Worm (Caenorhabditis elegans): ENCODE measurements around the gene C17C3.15.
"Not testable (repeated sequence)": the region's sequence is repeated elsewhere in the genome, so short reads cannot be mapped to it uniquely, and the experiment has no call there.

Gene C17C3.15

ce11 chrII:5527841-5528240 is 42.6 kb upstream of the C17C3.15 start, which contains the start of gene ZK177.1:
ZK177.1 (plus strand) TSS chrII:5528141.
- no peak for TF ChIP-seq pax-3 (tag; optimal IDR thresholded peaks at IDR 0.05)
- TF ChIP-seq lin-35 (GFP tag; optimal IDR thresholded peaks at IDR 0.05) = no peak
- no peak for TF ChIP-seq ets-5 (GFP tag; IDR thresholded peaks at IDR 0.05)
- TF ChIP-seq mep-1 (tag; optimal IDR thresholded peaks at IDR 0.05) = no peak
- no peak for TF ChIP-seq grh-1 (GFP tag; IDR thresholded peaks at IDR 0.05)

ce11 chrII:5531855-5532328 is 38.6 kb upstream of the C17C3.15 start, which contains the start of gene C17C3.9:
C17C3.9 (minus strand) TSS chrII:5532278.
- TF ChIP-seq ceh-63 (GFP tag; optimal IDR thresholded peaks at IDR 0.05) (no peak), egl-27 (tag; optimal IDR thresholded peaks at IDR 0.05) (no peak), zag-1 (tag; optimal IDR thresholded peaks at IDR 0.05) (no peak), nhr-71 (tag; optimal IDR thresholded peaks at IDR 0.05) (no peak), rnt-1 (tag; optimal IDR thresholded peaks at IDR 0.05) (no peak), pax-3 (tag; optimal IDR thresholded peaks at IDR 0.05) (no peak), unc-86 (tag; optimal IDR thresholded peaks at IDR 0.05) (no peak), nhr-84 (tag; optimal IDR thresholded peaks at IDR 0.05) (no peak), grh-1 (GFP tag; IDR thresholded peaks at IDR 0.05) (no peak), nhr-20 (tag; optimal IDR thresholded peaks at IDR 0.05) (no peak), sox-4 (tag; optimal IDR thresholded peaks at IDR 0.05) (no peak), jun-1 (tag; optimal IDR thresholded peaks at IDR 0.05) (no peak), mab-9 (GFP tag; IDR thresholded peaks at IDR 0.05) (no peak), hlh-17 (GFP tag; optimal IDR thresholded peaks at IDR 0.05; ENCODE audit: borderline replicate concordance) (no peak), lin-14 (GFP tag; optimal IDR thresholded peaks at IDR 0.05) (no peak), nhr-237 (tag; optimal IDR thresholded peaks at IDR 0.05) (no peak), ets-5 (GFP tag; IDR thresholded peaks at IDR 0.05) (no peak), unc-62 (GFP tag; optimal IDR thresholded peaks at IDR 0.05) (no peak), lin-15B (tag; optimal IDR thresholded peaks at IDR 0.05) (no peak), alr-1 (tag; optimal IDR thresholded peaks at IDR 0.05; ENCODE audit: borderline replicate concordance) (no peak)

- TF ChIP-seq efl-3 (GFP tag; optimal IDR thresholded peaks at IDR 0.05) = no peak
- TF ChIP-seq ets-5 (GFP tag; IDR thresholded peaks at IDR 0.05) = no peak
- no peak for TF ChIP-seq nhr-47 (tag; optimal IDR thresholded peaks at IDR 0.05)
- no peak for TF ChIP-seq ceh-63 (GFP tag; optimal IDR thresholded peaks at IDR 0.05)
- TF ChIP-seq lir-3 (tag; optimal IDR thresholded peaks at IDR 0.05; ENCODE audit: poor library complexity) = no peak
- no peak for TF ChIP-seq ztf-4 (tag; optimal IDR thresholded peaks at IDR 0.05)
- no peak for TF ChIP-seq lin-35 (GFP tag; optimal IDR thresholded peaks at IDR 0.05)
- TF ChIP-seq fkh-10 (GFP tag; optimal IDR thresholded peaks at IDR 0.05) = no peak
Measured at ce11 chrII:5533642-5534041, 36.8 kb upstream of the C17C3.15 start, which contains the start of gene hlh-26. hlh-26 (minus strand) TSS chrII:5533742.

ce11 chrII:5534939-5535338 is 35.5 kb upstream of the C17C3.15 start, which contains the start of gene hlh-25:
hlh-25 (plus strand) TSS chrII:5535239.
- TF ChIP-seq C04F5.9 (tag; optimal IDR thresholded peaks at IDR 0.05); ets-5 (GFP tag; IDR thresholded peaks at IDR 0.05); hlh-17 (GFP tag; optimal IDR thresholded peaks at IDR 0.05; ENCODE audit: borderline replicate concordance): not testable (repeated sequence)

ce11 chrII:5537078-5537477 is 33.4 kb upstream of the C17C3.15 start:
- TF ChIP-seq nhr-77 (tag; optimal IDR thresholded peaks at IDR 0.05) = no peak
- no peak for TF ChIP-seq lin-14 (GFP tag; optimal IDR thresholded peaks at IDR 0.05)
- no peak for TF ChIP-seq elt-3 (tag; optimal IDR thresholded peaks at IDR 0.05)
- TF ChIP-seq ces-1 (GFP tag; optimal IDR thresholded peaks at IDR 0.05) = no peak
- TF ChIP-seq ceh-63 (GFP tag; optimal IDR thresholded peaks at IDR 0.05) = no peak

- no peak for TF ChIP-seq ztf-11 (tag; optimal IDR thresholded peaks at IDR 0.05)
Measured at ce11 chrII:5537524-5537923, 32.9 kb upstream of the C17C3.15 start, which contains the start of gene C17C3.11. C17C3.11 (plus strand) TSS chrII:5537824.
